Worm (Caenorhabditis elegans): Measurements from ENCODE around the gene fib-1.
A peak's percentile ranks its signal among the peaks of the same experiment; 100 is the strongest.

fib-1 gene

ce11 chrV:15020229-15020628, 18.2 kb upstream of the fib-1 start, which contains the start of gene F14H8.2:
TSS of gene F14H8.2 (minus strand) at chrV:15020329.
- TF ChIP-seq elt-4 (tag; optimal IDR thresholded peaks at IDR 0.05): no peak
- TF ChIP-seq ceh-9 (tag; optimal IDR thresholded peaks at IDR 0.05): no peak
- no peak for TF ChIP-seq nhr-11 (tag; optimal IDR thresholded peaks at IDR 0.05)
- no peak for TF ChIP-seq zip-5 (tag; optimal IDR thresholded peaks at IDR 0.05)
- TF ChIP-seq ceh-18 (tag; optimal IDR thresholded peaks at IDR 0.05): no peak
- no peak for TF ChIP-seq ceh-31 (tag; optimal IDR thresholded peaks at IDR 0.05)
- TF ChIP-seq pha-2 (tag; optimal IDR thresholded peaks at IDR 0.05): no peak

- TF ChIP-seq rnt-1 (tag; optimal IDR thresholded peaks at IDR 0.05): no peak
- no peak for TF ChIP-seq ceh-34 (tag; optimal IDR thresholded peaks at IDR 0.05)
- TF ChIP-seq elt-4 (tag; optimal IDR thresholded peaks at IDR 0.05): no peak
- no peak for TF ChIP-seq ztf-16 (tag; optimal IDR thresholded peaks at IDR 0.05)
- TF ChIP-seq nhr-11 (tag; optimal IDR thresholded peaks at IDR 0.05): no peak
- TF ChIP-seq ceh-6 (GFP tag; optimal IDR thresholded peaks at IDR 0.05): no peak
- TF ChIP-seq nfya-1 (tag; optimal IDR thresholded peaks at IDR 0.05): no peak
- no peak for TF ChIP-seq pax-1 (tag; optimal IDR thresholded peaks at IDR 0.05)
- no peak for TF ChIP-seq ttx-3 (tag; optimal IDR thresholded peaks at IDR 0.05)
- TF ChIP-seq hlh-13 (GFP tag; optimal IDR thresholded peaks at IDR 0.05): no peak
- no peak for TF ChIP-seq sox-2 (GFP tag; IDR thresholded peaks at IDR 0.05)
- TF ChIP-seq fkh-10 (GFP tag; optimal IDR thresholded peaks at IDR 0.05): no peak
- no peak for TF ChIP-seq pha-2 (tag; optimal IDR thresholded peaks at IDR 0.05)
- TF ChIP-seq ceh-2 (tag; optimal IDR thresholded peaks at IDR 0.05): no peak
- no peak for TF ChIP-seq pag-3 (tag; optimal IDR thresholded peaks at IDR 0.05; ENCODE audit: borderline replicate concordance)
Measured at ce11 chrV:15016795-15017429, 14.9 kb upstream of the fib-1 start.

DNA sequence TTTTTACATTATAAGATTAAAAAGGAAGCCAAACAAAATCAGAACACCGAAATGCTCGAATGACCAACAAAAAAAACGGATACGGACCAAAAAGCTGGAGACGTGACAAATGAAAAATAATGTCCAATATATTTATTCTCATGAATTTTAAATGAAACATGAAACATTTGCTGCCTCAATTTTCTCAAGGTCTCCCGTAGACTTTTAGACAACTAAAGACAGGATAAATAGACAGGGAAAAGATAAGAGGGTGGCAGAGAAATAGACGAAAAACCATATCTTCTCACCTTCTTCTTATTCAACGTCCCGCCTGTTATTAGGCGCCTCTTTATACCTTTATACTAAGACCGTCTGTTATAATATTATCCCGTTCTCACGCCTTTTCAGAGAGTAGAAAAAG, 13.8 kb upstream of the fib-1 start:
- no peak for TF ChIP-seq C38D4.7 (GFP tag; optimal IDR thresholded peaks at IDR 0.05)
- TF ChIP-seq nfya-1 (tag; optimal IDR thresholded peaks at IDR 0.05): peak; percentile 13

ce11 chrV:15014164-15014563, 12.1 kb upstream of the fib-1 start, which contains the start of gene obr-2:
TSS of gene obr-2 (minus strand) at chrV:15014264.
- TF ChIP-seq nfya-1 (tag; optimal IDR thresholded peaks at IDR 0.05): no peak
- no peak for TF ChIP-seq lin-11 (tag; optimal IDR thresholded peaks at IDR 0.05)

ce11 chrV:15013328-15013727, 11.3 kb upstream of the fib-1 start:
- TF ChIP-seq ceh-19 (GFP tag; optimal IDR thresholded peaks at IDR 0.05) (no peak), unc-55 (GFP tag; optimal IDR thresholded peaks at IDR 0.05) (no peak)

- TF ChIP-seq nfya-1 (tag; optimal IDR thresholded peaks at IDR 0.05): no peak
- TF ChIP-seq tbx-7 (tag; optimal IDR thresholded peaks at IDR 0.05): no peak
- TF ChIP-seq elt-4 (tag; optimal IDR thresholded peaks at IDR 0.05): no peak
- no peak for TF ChIP-seq ceh-2 (tag; optimal IDR thresholded peaks at IDR 0.05)
- TF ChIP-seq hlh-8 (tag; optimal IDR thresholded peaks at IDR 0.05): no peak
- TF ChIP-seq C38D4.7 (GFP tag; optimal IDR thresholded peaks at IDR 0.05): no peak
- TF ChIP-seq hlh-6 (tag; optimal IDR thresholded peaks at IDR 0.05): no peak
- TF ChIP-seq lim-6 (tag; optimal IDR thresholded peaks at IDR 0.05): no peak
- no peak for TF ChIP-seq unc-42 (tag; optimal IDR thresholded peaks at IDR 0.05)
- TF ChIP-seq ztf-16 (tag; optimal IDR thresholded peaks at IDR 0.05): no peak
- no peak for TF ChIP-seq hlh-13 (GFP tag; optimal IDR thresholded peaks at IDR 0.05)
- no peak for TF ChIP-seq eyg-1 (tag; optimal IDR thresholded peaks at IDR 0.05)
- TF ChIP-seq ref-2 (tag; optimal IDR thresholded peaks at IDR 0.05): no peak
- no peak for TF ChIP-seq ceh-24 (tag; optimal IDR thresholded peaks at IDR 0.05)
- no peak for TF ChIP-seq unc-86 (tag; optimal IDR thresholded peaks at IDR 0.05)
- no peak for TF ChIP-seq ceh-31 (tag; optimal IDR thresholded peaks at IDR 0.05)
- no peak for TF ChIP-seq K09A11.1 (tag; optimal IDR thresholded peaks at IDR 0.05; ENCODE audit: insufficient read depth)
- TF ChIP-seq elt-2 (tag; optimal IDR thresholded peaks at IDR 0.05): no peak
Measured at ce11 chrV:15012542-15013301, 10.7 kb upstream of the fib-1 start.

Measured in whole organism, late embryonic.